Fruit fly (Drosophila melanogaster): ENCODE measurements around the gene CG14374.

CG14374 gene

DNA sequence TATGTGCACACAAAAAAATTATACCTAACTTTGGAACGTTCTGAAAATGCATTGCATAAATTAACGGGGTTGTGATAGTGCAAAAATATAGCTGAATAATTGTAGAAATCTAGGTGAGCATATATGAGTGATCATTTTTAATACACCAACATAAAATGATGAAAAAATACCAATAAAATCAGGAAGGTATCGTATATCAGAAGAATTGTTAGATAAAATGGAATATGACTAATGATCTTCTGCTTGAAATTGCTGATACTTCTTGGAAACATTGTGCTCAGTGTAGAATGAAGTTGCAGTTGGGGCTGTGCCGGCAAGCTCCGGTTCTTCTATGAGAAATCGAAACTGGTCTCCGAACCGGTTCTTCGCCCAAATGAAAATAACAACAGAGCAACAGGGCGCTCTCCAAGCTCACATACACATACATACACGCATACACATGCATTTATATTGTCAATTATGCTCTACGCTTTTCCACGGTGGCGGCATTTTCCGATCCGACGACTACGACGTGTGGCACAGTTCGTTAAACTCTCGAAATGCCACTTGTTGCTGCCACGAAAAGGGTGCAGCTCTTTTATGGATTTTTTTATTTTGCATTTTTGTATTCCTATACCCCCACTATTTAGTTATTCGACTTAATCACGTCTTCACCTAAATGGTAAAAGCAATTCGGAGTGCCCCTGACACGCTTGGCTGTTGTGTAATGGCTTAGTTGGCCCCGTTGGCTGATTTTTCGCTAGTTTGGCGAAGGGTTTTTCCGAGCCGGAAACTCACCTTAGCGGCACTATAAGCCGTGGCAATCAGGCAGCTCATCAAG, 4.2 kb upstream of the CG14374 start (continued):
- TF ChIP-seq vnd (GFP tag; IDR thresholded peaks at IDR 0.05; ENCODE audit: partially characterized antibody) (no peak), Sin3A (optimal IDR thresholded peaks at IDR 0.05) (no peak), sd (tag; optimal IDR thresholded peaks at IDR 0.05) (peak; percentile 73), Bteb2 (GFP tag; optimal IDR thresholded peaks at IDR 0.05) (peak; percentile 89), CG14441 (GFP tag; IDR thresholded peaks at IDR 0.05) (peak; percentile 84), Dref (GFP tag; IDR thresholded peaks at IDR 0.05) (no peak), CkIIα-i1 (GFP tag; IDR thresholded peaks at IDR 0.05) (0 out of 2 replicates have a peak, but pooled peaks have one; percentile 21), Fer3 (tag; optimal IDR thresholded peaks at IDR 0.05) (peak; percentile 66), CG7786 (GFP tag; optimal IDR thresholded peaks at IDR 0.05) (peak; percentile 91), CG18011 (GFP tag; optimal IDR thresholded peaks at IDR 0.05) (peak; percentile 64), zfh2 (GFP tag; optimal IDR thresholded peaks at IDR 0.05) (peak; percentile 86), CG31388 (GFP tag; optimal IDR thresholded peaks at IDR 0.05) (peak; percentile 61), peb (GFP tag; IDR thresholded peaks at IDR 0.05) (peak; percentile 68; the same call in 1 of the 2 replicates), HLH4C (GFP tag; IDR thresholded peaks at IDR 0.05; ENCODE audit: partially characterized antibody) (no peak), Vsx1 (GFP tag; optimal IDR thresholded peaks at IDR 0.05) (peak; percentile 81), disco-r (GFP tag; optimal IDR thresholded peaks at IDR 0.05) (peak; percentile 82), CG13424 (tag; optimal IDR thresholded peaks at IDR 0.05) (peak; percentile 92), z (GFP tag; IDR thresholded peaks at IDR 0.05) (0 out of 3 replicates have a peak, but pooled peaks have one; percentile 45), yki (optimal IDR thresholded peaks at IDR 0.05) (no peak), sim (GFP tag; IDR thresholded peaks at IDR 0.05) (peak; percentile 79), CG13123 (GFP tag; optimal IDR thresholded peaks at IDR 0.05) (peak; percentile 65), Eip74EF (GFP tag; optimal IDR thresholded peaks at IDR 0.05) (peak in 1 of 2 experiments; percentile 92), zen (tag; optimal IDR thresholded peaks at IDR 0.05) (peak; percentile 78), CG14014 (GFP tag; IDR thresholded peaks at IDR 0.05) (peak; percentile 74; the same call in 1 of the 2 replicates), CG2129 (GFP tag; IDR thresholded peaks at IDR 0.05; ENCODE audit: partially characterized antibody) (no peak), bbx (GFP tag; IDR thresholded peaks at IDR 0.05; ENCODE audit: partially characterized antibody) (no peak), TFAM (GFP tag; optimal IDR thresholded peaks at IDR 0.05) (peak; percentile 53), psq (GFP tag; optimal IDR thresholded peaks at IDR 0.05) (peak; percentile 74), CG7271 (tag; optimal IDR thresholded peaks at IDR 0.05) (peak; percentile 43), Pdp1 (GFP tag; optimal IDR thresholded peaks at IDR 0.05) (peak; percentile 84 to 88), CG1792 (GFP tag; optimal IDR thresholded peaks at IDR 0.05) (peak; percentile 79), CG9609 (GFP tag; optimal IDR thresholded peaks at IDR 0.05) (peak; percentile 88), nerfin-1 (tag; optimal IDR thresholded peaks at IDR 0.05) (peak; percentile 84), ara (GFP tag; IDR thresholded peaks at IDR 0.05) (peak; percentile 88), corto (GFP tag; optimal IDR thresholded peaks at IDR 0.05) (peak; percentile 48), CG12744 (GFP tag; optimal IDR thresholded peaks at IDR 0.05) (peak; percentile 86), Dfd (GFP tag; optimal IDR thresholded peaks at IDR 0.05) (no peak), CG8359 (GFP tag; optimal IDR thresholded peaks at IDR 0.05; ENCODE audit: borderline replicate concordance) (peak; percentile 68), kah (GFP tag; optimal IDR thresholded peaks at IDR 0.05) (peak; percentile 86), CG4424 (GFP tag; optimal IDR thresholded peaks at IDR 0.05) (peak; percentile 86), lilli (GFP tag; optimal IDR thresholded peaks at IDR 0.05) (peak; percentile 91), CG10462 (GFP tag; optimal IDR thresholded peaks at IDR 0.05) (peak; percentile 86), sens-2 (GFP tag; IDR thresholded peaks at IDR 0.05) (peak; percentile 75; the same call in 1 of the 2 replicates), HHEX (GFP tag; optimal IDR thresholded peaks at IDR 0.05) (peak; percentile 84), kay (GFP tag; optimal IDR thresholded peaks at IDR 0.05) (peak; percentile 69), BEAF-32 (GFP tag; optimal IDR thresholded peaks at IDR 0.05) (no peak), schlank (tag; optimal IDR thresholded peaks at IDR 0.05) (peak; percentile 67), CG42726 (GFP tag; IDR thresholded peaks at IDR 0.05; ENCODE audit: partially characterized antibody) (no peak)

Measured in whole organism, embryonic.